Worm (Caenorhabditis elegans): ENCODE measurements around the gene sul-3.

Gene sul-3

DNA sequence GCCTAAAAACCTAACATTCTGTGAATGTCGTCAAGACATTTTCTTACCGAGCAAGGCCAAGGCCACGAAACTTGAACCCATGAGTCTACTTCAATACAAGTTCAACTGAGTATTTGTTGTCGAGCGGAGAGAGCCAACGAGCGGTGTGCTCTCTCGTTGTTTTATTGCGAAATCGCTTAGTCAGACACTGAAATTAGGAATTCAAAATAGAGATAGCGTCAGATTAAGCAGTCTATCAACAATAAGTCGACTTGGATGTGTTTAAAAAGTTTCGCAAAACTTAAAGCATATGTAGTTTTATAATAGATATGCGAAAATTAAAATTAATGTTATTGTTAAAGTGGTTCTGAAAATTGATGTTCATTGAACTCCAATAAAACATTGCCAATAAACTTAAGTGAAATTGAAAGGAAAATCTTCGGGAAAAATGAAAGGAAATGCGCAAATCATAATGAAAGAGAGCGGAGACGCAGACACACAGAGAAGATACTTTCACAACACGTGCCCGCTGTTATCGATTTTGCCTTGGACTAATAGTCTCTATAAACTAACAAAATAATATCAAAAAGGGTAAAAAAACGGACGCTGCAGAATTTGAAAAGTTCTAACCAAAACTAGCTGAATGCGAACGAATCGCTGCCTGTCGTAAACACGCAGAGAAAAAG is 40.5 kb downstream of the sul-3 start, which contains the start of gene ZK154.6:
Gene ZK154.6 (minus strand): TSS at position 187 of the 665 bp plus-strand sequence.
- no peak for TF ChIP-seq hlh-1 (tag; optimal IDR thresholded peaks at IDR 0.05)
- no peak for TF ChIP-seq unc-62 (GFP tag; optimal IDR thresholded peaks at IDR 0.05)
- no peak for TF ChIP-seq ceh-39 (tag; optimal IDR thresholded peaks at IDR 0.05)
- TF ChIP-seq ces-1 (GFP tag; optimal IDR thresholded peaks at IDR 0.05): peak; percentile 47
- TF ChIP-seq blmp-1 (tag; optimal IDR thresholded peaks at IDR 0.05): peak; percentile 95
- TF ChIP-seq ceh-83 (GFP tag; optimal IDR thresholded peaks at IDR 0.05): no peak
- no peak for TF ChIP-seq lsy-2 (tag; optimal IDR thresholded peaks at IDR 0.05)

DNA sequence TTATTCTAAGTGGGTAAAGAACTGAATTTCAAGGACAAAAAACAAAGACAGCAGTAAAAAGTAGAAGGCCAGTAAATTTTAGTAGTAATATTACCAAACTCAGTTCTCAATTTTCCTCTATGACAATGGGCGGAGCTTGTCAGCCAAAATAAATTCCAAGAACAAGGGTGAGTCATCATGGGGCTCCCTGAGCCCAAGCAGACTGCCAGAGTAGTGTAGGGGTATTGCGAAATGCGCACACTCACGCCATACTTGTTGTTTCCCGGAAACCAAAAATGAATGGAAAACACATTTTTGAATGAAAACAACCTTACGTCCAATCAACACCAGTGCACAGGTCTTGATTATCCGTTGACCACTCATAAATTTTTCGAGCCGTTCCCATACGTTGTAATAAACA is 42.2 kb downstream of the sul-3 start:
- TF ChIP-seq drap-1 (GFP tag; optimal IDR thresholded peaks at IDR 0.05) (no peak), nhr-76 (tag; optimal IDR thresholded peaks at IDR 0.05) (no peak), M03D4.4 (tag; optimal IDR thresholded peaks at IDR 0.05) (no peak), mab-5 (tag; optimal IDR thresholded peaks at IDR 0.05) (no peak), lin-32 (GFP tag; optimal IDR thresholded peaks at IDR 0.05) (no peak), nhr-2 (tag; optimal IDR thresholded peaks at IDR 0.05) (no peak), hlh-1 (tag; optimal IDR thresholded peaks at IDR 0.05) (no peak), sptf-1 (tag; optimal IDR thresholded peaks at IDR 0.05) (no peak), elt-1 (tag; optimal IDR thresholded peaks at IDR 0.05; ENCODE audit: borderline replicate concordance, insufficient read depth) (no peak), ceh-43 (GFP tag; optimal IDR thresholded peaks at IDR 0.05) (no peak), elt-3 (tag; optimal IDR thresholded peaks at IDR 0.05) (no peak), ham-2 (GFP tag; optimal IDR thresholded peaks at IDR 0.05) (no peak), unc-62 (GFP tag; optimal IDR thresholded peaks at IDR 0.05) (no peak), ztf-11 (tag; optimal IDR thresholded peaks at IDR 0.05) (no peak), cnd-1 (tag; optimal IDR thresholded peaks at IDR 0.05) (no peak), unc-120 (tag; optimal IDR thresholded peaks at IDR 0.05; ENCODE audit: poor library complexity, severe bottlenecking) (no peak), nhr-12 (tag; optimal IDR thresholded peaks at IDR 0.05) (no peak), snpc-4 (tag; optimal IDR thresholded peaks at IDR 0.05) (no peak), lsy-2 (tag; optimal IDR thresholded peaks at IDR 0.05) (no peak), blmp-1 (tag; optimal IDR thresholded peaks at IDR 0.05) (no peak)

DNA sequence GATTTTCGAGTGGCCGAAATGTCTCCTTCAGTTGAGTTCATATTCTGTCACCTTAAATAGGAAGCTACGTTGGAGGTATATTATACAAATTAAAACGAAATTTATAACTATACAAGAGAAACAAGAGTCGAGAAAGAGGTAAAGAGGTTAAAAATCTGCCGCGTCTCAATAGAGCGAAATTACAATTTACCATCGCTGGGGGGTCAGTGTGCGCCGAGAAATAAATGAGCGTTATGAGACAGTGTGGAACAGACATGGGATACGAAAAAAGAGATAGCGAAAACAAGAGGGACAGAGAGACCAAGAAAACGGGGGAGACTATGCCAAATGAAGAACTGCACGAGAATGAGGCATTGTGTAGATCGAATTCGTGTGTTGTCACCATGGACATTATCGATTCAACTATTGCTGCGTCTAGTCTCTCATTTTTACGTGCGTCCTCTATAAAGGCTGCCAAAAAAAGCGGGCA is 46.1 kb downstream of the sul-3 start, which contains the start of gene ZK154.5:
Gene ZK154.5 (minus strand): TSS at position 51 of the 469 bp plus-strand sequence.
- TF ChIP-seq ztf-11 (tag; optimal IDR thresholded peaks at IDR 0.05) (no peak), bed-3 (GFP tag; optimal IDR thresholded peaks at IDR 0.05) (no peak), snpc-4 (tag; optimal IDR thresholded peaks at IDR 0.05) (no peak), unc-62 (GFP tag; optimal IDR thresholded peaks at IDR 0.05) (peak; percentile 9), ceh-83 (GFP tag; optimal IDR thresholded peaks at IDR 0.05) (peak; percentile 31), ceh-39 (tag; optimal IDR thresholded peaks at IDR 0.05) (peak; percentile 82), sem-2 (GFP tag; optimal IDR thresholded peaks at IDR 0.05) (no peak), nhr-28 (tag; optimal IDR thresholded peaks at IDR 0.05) (no peak), mep-1 (tag; optimal IDR thresholded peaks at IDR 0.05) (peak; percentile 80), ham-2 (GFP tag; optimal IDR thresholded peaks at IDR 0.05) (no peak), unc-120 (tag; optimal IDR thresholded peaks at IDR 0.05; ENCODE audit: poor library complexity, severe bottlenecking) (peak; percentile 81), hlh-1 (tag; optimal IDR thresholded peaks at IDR 0.05) (peak; percentile 35), elt-1 (tag; optimal IDR thresholded peaks at IDR 0.05; ENCODE audit: borderline replicate concordance, insufficient read depth) (peak; percentile 8), ces-1 (GFP tag; optimal IDR thresholded peaks at IDR 0.05) (peak; percentile 43), pha-4 (tag; optimal IDR thresholded peaks at IDR 0.05) (peak; percentile 7), lsy-2 (tag; optimal IDR thresholded peaks at IDR 0.05) (peak; percentile 9), ceh-43 (GFP tag; optimal IDR thresholded peaks at IDR 0.05) (no peak), unc-39 (tag; optimal IDR thresholded peaks at IDR 0.05) (no peak), nhr-76 (tag; optimal IDR thresholded peaks at IDR 0.05) (no peak), cnd-1 (tag; optimal IDR thresholded peaks at IDR 0.05) (peak; percentile 36), mab-5 (tag; optimal IDR thresholded peaks at IDR 0.05) (no peak), tbx-8 (GFP tag; optimal IDR thresholded peaks at IDR 0.05) (no peak), nhr-12 (tag; optimal IDR thresholded peaks at IDR 0.05) (no peak)

DNA sequence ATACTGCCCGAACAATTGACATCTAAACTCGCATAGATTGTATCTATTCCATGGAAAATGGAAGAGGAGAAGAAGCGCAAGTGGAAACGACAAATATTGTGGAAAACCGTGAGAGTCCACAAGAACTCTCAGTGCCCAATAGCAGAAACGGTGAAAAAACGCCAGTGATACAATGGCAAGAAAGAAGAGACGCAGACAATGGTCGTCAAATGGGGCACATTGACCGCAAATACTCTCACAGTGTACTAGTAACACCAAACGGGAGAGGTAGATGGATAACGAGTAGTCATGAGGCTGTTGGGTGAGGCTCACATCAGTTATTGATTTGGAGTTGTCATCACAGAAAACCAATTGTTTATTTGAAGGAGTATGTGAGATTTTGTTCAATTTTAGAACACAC is 51.6 kb downstream of the sul-3 start, which contains the start of gene ZK154.4:
Gene ZK154.4 (minus strand): TSS at position 27 of the 400 bp plus-strand sequence.
- TF ChIP-seq ceh-39 (tag; optimal IDR thresholded peaks at IDR 0.05) (no peak), ces-1 (GFP tag; optimal IDR thresholded peaks at IDR 0.05) (peak; percentile 21), sem-2 (GFP tag; optimal IDR thresholded peaks at IDR 0.05) (no peak), ztf-11 (tag; optimal IDR thresholded peaks at IDR 0.05) (no peak), pha-4 (tag; optimal IDR thresholded peaks at IDR 0.05) (peak; percentile 29), mep-1 (tag; optimal IDR thresholded peaks at IDR 0.05) (peak; percentile 43), unc-120 (tag; optimal IDR thresholded peaks at IDR 0.05; ENCODE audit: poor library complexity, severe bottlenecking) (peak; percentile 10), cnd-1 (tag; optimal IDR thresholded peaks at IDR 0.05) (no peak), bed-3 (GFP tag; optimal IDR thresholded peaks at IDR 0.05) (no peak), mls-2 (tag; optimal IDR thresholded peaks at IDR 0.05) (peak; percentile 15), lsy-2 (tag; optimal IDR thresholded peaks at IDR 0.05) (peak; percentile 38), lin-13 (tag; optimal IDR thresholded peaks at IDR 0.05) (peak; percentile 21)

Measured in whole organism, mixed stage, embryonic.